Worm (Caenorhabditis elegans): Measurements from ENCODE around the gene pxd-1.

DNA sequence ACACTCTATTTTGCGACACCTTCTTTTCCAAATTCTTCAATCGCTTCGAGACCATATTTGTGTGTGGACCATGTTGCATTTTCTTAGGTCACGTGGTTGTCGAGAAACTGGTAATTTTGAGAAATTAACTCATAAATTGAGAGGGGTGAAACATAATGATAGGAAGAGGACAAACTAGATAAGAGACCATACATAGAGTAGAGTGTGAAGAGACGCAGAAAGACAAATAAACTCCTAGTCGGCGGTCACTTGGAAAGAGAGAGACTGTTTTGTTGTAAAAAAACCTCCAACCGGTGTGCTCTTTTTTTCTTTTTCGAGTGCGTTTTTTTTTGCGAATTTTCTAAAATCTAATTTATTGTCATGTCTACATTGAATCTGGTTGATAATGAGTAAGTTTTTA is 46.0 kb upstream of the pxd-1 start, which contains the start of gene R10E9.3:
- TF ChIP-seq ama-1 (optimal IDR thresholded peaks at IDR 0.05) = no peak
- no peak for TF ChIP-seq tbx-11 (GFP tag; IDR thresholded peaks at IDR 0.05)
